Worm (Caenorhabditis elegans): ENCODE measurements around the gene pas-6.

pas-6 gene

DNA sequence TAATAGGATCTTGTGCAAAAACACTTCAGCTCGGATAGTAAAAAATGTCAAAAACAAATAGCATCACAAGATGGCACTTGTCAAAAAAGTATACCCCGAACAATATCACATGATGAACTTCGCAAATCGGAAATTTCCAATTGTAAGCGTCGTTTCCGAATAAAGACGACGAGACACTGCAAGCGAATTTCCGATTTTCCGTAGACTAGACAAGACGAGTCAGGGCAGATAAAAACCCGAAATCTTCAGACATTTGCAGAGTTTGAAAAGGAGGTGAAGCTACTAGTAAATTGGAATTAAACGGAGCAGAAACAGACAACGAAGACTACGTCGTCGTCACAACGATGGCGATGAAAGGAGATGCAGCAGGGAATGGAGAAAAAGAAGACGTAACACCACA is 12.5 kb downstream of the pas-6 start (continued):
- TF ChIP-seq C34B4.2 (tag; optimal IDR thresholded peaks at IDR 0.05): no peak
- TF ChIP-seq nhr-47 (tag; optimal IDR thresholded peaks at IDR 0.05): no peak
- TF ChIP-seq fkh-8 (tag; optimal IDR thresholded peaks at IDR 0.05): peak; percentile 29
- TF ChIP-seq nhr-71 (tag; optimal IDR thresholded peaks at IDR 0.05): peak; percentile 8
- no peak for TF ChIP-seq lin-13 (GFP tag; optimal IDR thresholded peaks at IDR 0.05)
- TF ChIP-seq F16B12.6 (tag; optimal IDR thresholded peaks at IDR 0.05): no peak
- TF ChIP-seq nhr-76 (tag; optimal IDR thresholded peaks at IDR 0.05): no peak
- no peak for TF ChIP-seq dsc-1 (tag; optimal IDR thresholded peaks at IDR 0.05)
- no peak for TF ChIP-seq xbp-1 (tag; optimal IDR thresholded peaks at IDR 0.05)
- TF ChIP-seq unc-130 (tag; optimal IDR thresholded peaks at IDR 0.05): no peak
- no peak for TF ChIP-seq hpl-2 (GFP tag; optimal IDR thresholded peaks at IDR 0.05)
- TF ChIP-seq swsn-7 (tag; optimal IDR thresholded peaks at IDR 0.05): no peak
- TF ChIP-seq aly-2 (tag; optimal IDR thresholded peaks at IDR 0.05): no peak
- no peak for TF ChIP-seq skn-1 (tag; optimal IDR thresholded peaks at IDR 0.05)
- no peak for TF ChIP-seq unc-62 (GFP tag; optimal IDR thresholded peaks at IDR 0.05)

DNA sequence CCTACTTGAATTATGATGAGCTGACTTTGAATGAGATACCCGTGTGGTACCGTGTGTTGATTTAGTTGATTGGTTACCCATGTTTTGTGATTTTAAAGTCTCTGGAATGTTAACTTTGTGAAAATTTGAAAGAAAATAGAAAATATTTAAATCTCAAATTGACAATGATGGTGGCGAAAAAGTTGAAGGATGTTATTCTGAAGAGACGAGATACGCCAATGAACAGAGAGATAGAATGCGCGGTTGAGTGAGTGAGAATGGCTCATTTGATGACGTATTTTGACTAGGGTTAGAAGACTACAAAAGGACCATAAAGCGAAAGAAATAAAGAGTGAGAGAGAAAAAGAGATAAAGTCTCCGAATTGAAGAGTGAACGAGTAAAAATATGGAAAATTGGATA is 13.7 kb downstream of the pas-6 start, which contains the start of gene glb-6:
glb-6 (minus strand) TSS at position 101 of the 400 bp plus-strand sequence.
- TF ChIP-seq lin-14 (GFP tag; optimal IDR thresholded peaks at IDR 0.05) (peak; percentile 39), lin-13 (GFP tag; optimal IDR thresholded peaks at IDR 0.05) (no peak), dpl-1 (GFP tag; optimal IDR thresholded peaks at IDR 0.05) (no peak), unc-130 (tag; optimal IDR thresholded peaks at IDR 0.05) (no peak), fkh-10 (GFP tag; optimal IDR thresholded peaks at IDR 0.05) (peak; percentile 16), hpl-2 (GFP tag; optimal IDR thresholded peaks at IDR 0.05) (no peak), mef-2 (tag; optimal IDR thresholded peaks at IDR 0.05) (no peak), nhr-20 (tag; optimal IDR thresholded peaks at IDR 0.05) (no peak)

DNA sequence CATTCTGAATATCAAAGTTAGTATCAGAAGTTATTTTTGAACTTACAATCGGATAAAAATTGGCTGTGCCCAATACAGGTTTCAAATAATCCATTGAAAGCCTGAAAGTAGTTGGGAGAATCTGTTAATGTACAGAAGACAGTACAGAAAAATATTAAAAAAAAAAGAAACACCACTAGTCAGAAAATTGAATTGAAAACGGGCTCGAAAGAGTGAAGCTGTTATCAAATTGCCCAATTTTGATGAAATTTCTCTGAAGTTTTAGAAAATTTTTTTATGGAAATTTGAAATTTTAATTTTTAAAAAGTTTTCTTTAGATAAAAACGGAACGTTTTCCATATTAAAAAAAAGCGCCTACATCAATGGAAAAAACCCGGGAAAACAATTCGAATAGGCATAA is 17.0 kb downstream of the pas-6 start, which contains the start of gene C18C4.7:
C18C4.7 (minus strand) TSS at position 101 of the 400 bp plus-strand sequence.
- TF ChIP-seq lir-3 (tag; optimal IDR thresholded peaks at IDR 0.05; ENCODE audit: poor library complexity): no peak
- no peak for TF ChIP-seq nhr-20 (tag; optimal IDR thresholded peaks at IDR 0.05)
- no peak for TF ChIP-seq mep-1 (tag; optimal IDR thresholded peaks at IDR 0.05)
- TF ChIP-seq sup-37 (GFP tag; optimal IDR thresholded peaks at IDR 0.05): no peak
- no peak for TF ChIP-seq snpc-4 (tag; optimal IDR thresholded peaks at IDR 0.05)
- no peak for TF ChIP-seq hpl-2 (GFP tag; optimal IDR thresholded peaks at IDR 0.05)
- TF ChIP-seq nhr-76 (tag; optimal IDR thresholded peaks at IDR 0.05): no peak
- TF ChIP-seq dsc-1 (tag; optimal IDR thresholded peaks at IDR 0.05): no peak
- TF ChIP-seq Y116A8C.19 (tag; optimal IDR thresholded peaks at IDR 0.05; ENCODE audit: borderline replicate concordance): no peak
- no peak for TF ChIP-seq sox-4 (tag; optimal IDR thresholded peaks at IDR 0.05)
- no peak for TF ChIP-seq fos-1 (tag; optimal IDR thresholded peaks at IDR 0.05)
- no peak for TF ChIP-seq ces-1 (GFP tag; optimal IDR thresholded peaks at IDR 0.05)
- TF ChIP-seq unc-62 (GFP tag; optimal IDR thresholded peaks at IDR 0.05): no peak
- no peak for TF ChIP-seq egl-13 (tag; optimal IDR thresholded peaks at IDR 0.05)
- no peak for TF ChIP-seq skn-1 (tag; optimal IDR thresholded peaks at IDR 0.05)
- no peak for TF ChIP-seq lin-13 (GFP tag; optimal IDR thresholded peaks at IDR 0.05)
- no peak for TF ChIP-seq nhr-47 (tag; optimal IDR thresholded peaks at IDR 0.05)
- no peak for TF ChIP-seq unc-98 (GFP tag; IDR thresholded peaks at IDR 0.05)
- no peak for TF ChIP-seq ceh-63 (GFP tag; optimal IDR thresholded peaks at IDR 0.05)

DNA sequence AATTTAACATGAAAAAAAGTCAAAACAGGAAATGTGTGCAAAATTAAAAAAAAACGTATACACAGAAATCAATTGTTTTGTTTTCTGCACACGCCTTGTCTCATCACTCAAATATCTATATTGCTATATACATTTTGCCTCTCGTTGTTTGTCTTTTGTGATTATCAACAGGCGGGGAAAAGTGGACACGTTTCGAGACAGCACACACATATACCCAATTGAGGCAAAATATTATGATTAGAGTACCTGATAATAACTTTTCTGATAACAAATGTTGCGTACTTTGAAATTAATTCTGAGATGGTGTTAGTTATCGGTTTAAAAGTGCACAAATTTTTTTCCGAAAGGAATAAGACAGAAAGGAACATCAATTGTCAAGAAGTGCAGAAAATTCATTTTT is 24.3 kb downstream of the pas-6 start:
- TF ChIP-seq lin-35 (GFP tag; optimal IDR thresholded peaks at IDR 0.05): peak in 1 of 2 experiments; percentile 31
- peak; percentile 77 for TF ChIP-seq pqm-1 (tag; optimal IDR thresholded peaks at IDR 0.05)
- no peak for TF ChIP-seq vab-15 (tag; optimal IDR thresholded peaks at IDR 0.05)
- peak; percentile 21 for TF ChIP-seq nhr-90 (tag; optimal IDR thresholded peaks at IDR 0.05; ENCODE audit: poor library complexity)
- no peak for TF ChIP-seq ceh-90 (tag; optimal IDR thresholded peaks at IDR 0.05)
- no peak for TF ChIP-seq tlp-1 (tag; optimal IDR thresholded peaks at IDR 0.05)
- peak; percentile 26 for TF ChIP-seq lin-14 (GFP tag; optimal IDR thresholded peaks at IDR 0.05)
- no peak for TF ChIP-seq rnt-1 (tag; optimal IDR thresholded peaks at IDR 0.05)
- TF ChIP-seq elt-2 (tag; optimal IDR thresholded peaks at IDR 0.05): peak; percentile 88
